Fruit fly (Drosophila melanogaster) whole organism: ENCODE results near the gene Rsf1.

Source experiments
- CG8478 ChIP-seq: fragments of >200 bp; optimal IDR thresholded peaks from 2 replicates; lab custom pipeline; 2018; ENCODE audit warnings: inconsistent platforms
- Dll ChIP-seq: fragments of >200 bp; optimal IDR thresholded peaks from 2 replicates; lab custom pipeline; 2017
- psq ChIP-seq: fragments of >200 bp; optimal IDR thresholded peaks from 2 replicates; lab custom pipeline; 2017
- usp ChIP-seq: fragments of >200 bp; optimal IDR thresholded peaks from 2 replicates; lab custom pipeline; 2017; ENCODE audit warnings: missing biosample characterization, missing genetic modification characterization, mixed read lengths

dm6 chr2L:10246785-10247190, 16.6 kb downstream of the Rsf1 start, which contains the start of gene chico:
- no peak for TF ChIP-seq psq (lab: Kevin White, UChicago)
- TF ChIP-seq CG8478 (lab: Kevin White, UChicago): no peak
- no peak for TF ChIP-seq usp (GFP tag; lab: Kevin White, UChicago)
- no peak for TF ChIP-seq Dll
